Fruit fly (Drosophila melanogaster) whole organism, embryonic: Measurements from ENCODE around the gene sau.

Experiments used
- CG10654 ChIP-seq: fragments of 200-800 bp; sonication (Bioruptor generic); optimal IDR thresholded peaks from 2 replicates; lab custom pipeline; 2016; ENCODE audit warnings: missing biosample characterization, missing genetic modification characterization
- CG11398 ChIP-seq: fragments of 200-800 bp; sonication (Bioruptor generic); optimal IDR thresholded peaks from 2 replicates; lab custom pipeline; 2016; ENCODE audit warnings: missing biosample characterization, missing genetic modification characterization
- CG11504 ChIP-seq: fragments of 200-800 bp; sonication (Bioruptor generic); optimal IDR thresholded peaks from 3 replicates; lab custom pipeline; 2019; ENCODE audit warnings: missing biosample characterization, mild to moderate bottlenecking, missing genetic modification characterization, moderate library complexity
- CG11695 ChIP-seq: fragments of 200-800 bp; sonication (Bioruptor generic); IDR thresholded peaks from 3 replicates; pipeline ENCODE4 v1.3.6; 2022; ENCODE audit warnings: missing biosample characterization, missing genetic modification characterization
- CG12104 ChIP-seq: fragments of 200-800 bp; sonication (Bioruptor generic); optimal IDR thresholded peaks from 3 replicates; lab custom pipeline; 2016; ENCODE audit warnings: missing biosample characterization, missing genetic modification characterization
- CG15011 ChIP-seq: fragments of 200-800 bp; sonication (Bioruptor generic); optimal IDR thresholded peaks from 3 replicates; lab custom pipeline; 2018; ENCODE audit warnings: missing biosample characterization, mild to moderate bottlenecking, missing genetic modification characterization
- CG15073 ChIP-seq: fragments of 200-800 bp; sonication (Bioruptor generic); optimal IDR thresholded peaks from 2 replicates; lab custom pipeline; 2016; ENCODE audit warnings: missing biosample characterization, missing genetic modification characterization
- CG15696 ChIP-seq: fragments of 200-800 bp; sonication (Bioruptor generic); optimal IDR thresholded peaks from 2 replicates; lab custom pipeline; 2019; ENCODE audit warnings: missing biosample characterization, mild to moderate bottlenecking, missing genetic modification characterization, moderate library complexity
- CG17186 ChIP-seq: fragments of 200-800 bp; sonication (Bioruptor generic); optimal IDR thresholded peaks from 3 replicates; lab custom pipeline; 2017; ENCODE audit warnings: missing biosample characterization, missing genetic modification reagents, missing genetic modification characterization
- CG17912 ChIP-seq: fragments of 200-800 bp; sonication (Bioruptor generic); optimal IDR thresholded peaks from 2 replicates; lab custom pipeline; 2018; ENCODE audit warnings: missing biosample characterization, mild to moderate bottlenecking, missing genetic modification characterization
- CG18011 ChIP-seq: fragments of 200-800 bp; sonication (Bioruptor generic); optimal IDR thresholded peaks from 2 replicates; lab custom pipeline; 2017; ENCODE audit warnings: missing biosample characterization, missing genetic modification characterization, mild to moderate bottlenecking, moderate library complexity, missing genotype
- CG18764 ChIP-seq: fragments of 200-800 bp; sonication (Bioruptor generic); optimal IDR thresholded peaks from 3 replicates; lab custom pipeline; 2016; ENCODE audit warnings: missing biosample characterization, missing genetic modification characterization
- CG2199 ChIP-seq: fragments of 200-800 bp; sonication (Bioruptor generic); IDR thresholded peaks from 3 replicates; pipeline ENCODE4 v1.3.6; 2022; ENCODE audit warnings: missing biosample characterization, missing genetic modification characterization
- CG31365 ChIP-seq: fragments of 200-800 bp; sonication (Bioruptor generic); optimal IDR thresholded peaks from 2 replicates; lab custom pipeline; 2018; ENCODE audit warnings: missing biosample characterization, mild to moderate bottlenecking, missing genetic modification characterization
- CG32532 ChIP-seq: fragments of 200-800 bp; sonication (Bioruptor generic); IDR thresholded peaks from 2 replicates; pipeline ENCODE4 v1.3.6; 2022; ENCODE audit warnings: missing biosample characterization, missing genetic modification characterization
- CG32772 ChIP-seq: fragments of 200-800 bp; sonication (Bioruptor generic); IDR thresholded peaks from 2 replicates; pipeline ENCODE4 v1.3.6; 2022; ENCODE audit warnings: missing biosample characterization, missing genetic modification characterization
- CG3407 ChIP-seq: fragments of 200-800 bp; sonication (Bioruptor generic); optimal IDR thresholded peaks from 2 replicates; lab custom pipeline; 2018; ENCODE audit warnings: missing biosample characterization, mild to moderate bottlenecking, missing genetic modification characterization
- CG3838 ChIP-seq: fragments of 200-800 bp; sonication (Bioruptor generic); optimal IDR thresholded peaks from 3 replicates; lab custom pipeline; 2016; ENCODE audit warnings: missing biosample characterization, missing genetic modification characterization
- CG6683 ChIP-seq: fragments of 200-800 bp; sonication (Bioruptor generic); optimal IDR thresholded peaks from 2 replicates; lab custom pipeline; 2017; ENCODE audit warnings: missing biosample characterization, mild to moderate bottlenecking, missing genetic modification characterization, missing genetic modification reagents
- CG6791 ChIP-seq: fragments of 200-800 bp; sonication (Bioruptor generic); IDR thresholded peaks from 3 replicates; pipeline ENCODE4 v1.3.6; 2022; ENCODE audit warnings: missing biosample characterization, missing genetic modification characterization; ENCODE audit not compliant: partially characterized antibody
- CG6813 ChIP-seq: fragments of 200-800 bp; sonication (Bioruptor generic); optimal IDR thresholded peaks from 2 replicates; lab custom pipeline; 2017; ENCODE audit warnings: missing biosample characterization, missing genetic modification characterization, mild to moderate bottlenecking, moderate library complexity, missing genetic modification reagents
- CG7745 ChIP-seq: fragments of 200-800 bp; sonication (Bioruptor generic); optimal IDR thresholded peaks from 2 replicates; lab custom pipeline; 2018; ENCODE audit warnings: missing biosample characterization, mild to moderate bottlenecking, missing genetic modification characterization, moderate library complexity
- CG7839 ChIP-seq: fragments of 200-800 bp; sonication (Bioruptor generic); optimal IDR thresholded peaks from 3 replicates; lab custom pipeline; 2018; ENCODE audit warnings: missing biosample characterization, mild to moderate bottlenecking, missing genetic modification characterization, moderate library complexity
- Doc3 ChIP-seq: fragments of 200-800 bp; sonication (Bioruptor generic); IDR thresholded peaks from 3 replicates; pipeline ENCODE4 v1.3.6; 2022; ENCODE audit warnings: missing biosample characterization, missing genetic modification characterization; ENCODE audit not compliant: partially characterized antibody
- HLHmδ ChIP-seq: fragments of 200-800 bp; sonication (Bioruptor generic); optimal IDR thresholded peaks from 2 replicates; lab custom pipeline; 2018; ENCODE audit warnings: missing biosample characterization, mild to moderate bottlenecking, missing genetic modification characterization, moderate library complexity
- Hmx ChIP-seq: fragments of 200-800 bp; sonication (Bioruptor generic); optimal IDR thresholded peaks from 2 replicates; lab custom pipeline; 2016; ENCODE audit warnings: missing biosample characterization, missing genetic modification characterization
- Hsf ChIP-seq: fragments of 200-800 bp; sonication (Bioruptor generic); optimal IDR thresholded peaks from 3 replicates; lab custom pipeline; 2016; ENCODE audit warnings: missing biosample characterization, missing genetic modification characterization
- MBD-R2 ChIP-seq: fragments of 200-800 bp; sonication (Bioruptor generic); IDR thresholded peaks from 2 replicates; pipeline ENCODE4 v1.3.6; 2022; ENCODE audit warnings: missing biosample characterization, missing genetic modification characterization
- MESR4 ChIP-seq: fragments of 200-800 bp; sonication (Bioruptor generic); optimal IDR thresholded peaks from 2 replicates; lab custom pipeline; 2018; ENCODE audit warnings: missing biosample characterization, mild to moderate bottlenecking, missing genetic modification characterization, moderate library complexity
- NFAT ChIP-seq: fragments of 200-800 bp; sonication (Bioruptor generic); IDR thresholded peaks from 2 replicates; pipeline ENCODE4 v1.3.6; 2022; ENCODE audit warnings: missing biosample characterization, missing genetic modification characterization
- Nf-YA ChIP-seq: fragments of 200-800 bp; sonication (Bioruptor generic); IDR thresholded peaks from 2 replicates; pipeline ENCODE4 v1.3.6; 2022; ENCODE audit warnings: missing biosample characterization, missing genetic modification characterization
- Ptx1 ChIP-seq: fragments of 200-800 bp; sonication (Bioruptor generic); IDR thresholded peaks from 2 replicates; pipeline ENCODE4 v1.3.6; 2022; ENCODE audit warnings: missing biosample characterization, missing genetic modification characterization
- Sry-β ChIP-seq: fragments of 200-800 bp; sonication (Bioruptor generic); optimal IDR thresholded peaks from 2 replicates; lab custom pipeline; 2018; ENCODE audit warnings: missing biosample characterization, mild to moderate bottlenecking, missing genetic modification characterization, moderate library complexity
- ab ChIP-seq: fragments of 200-800 bp; sonication (Bioruptor generic); optimal IDR thresholded peaks from 2 replicates; lab custom pipeline; 2016; ENCODE audit warnings: missing biosample characterization, missing genetic modification characterization
- caup ChIP-seq: fragments of 200-800 bp; sonication (Bioruptor generic); optimal IDR thresholded peaks from 3 replicates; lab custom pipeline; 2017; ENCODE audit warnings: missing biosample characterization, mild to moderate bottlenecking, missing genetic modification characterization, moderate library complexity; ENCODE audit not compliant: severe bottlenecking
- da ChIP-seq: fragments of 200-800 bp; sonication (Bioruptor generic); optimal IDR thresholded peaks from 2 replicates; lab custom pipeline; 2016; ENCODE audit warnings: missing biosample characterization, missing genetic modification characterization
- dimm ChIP-seq: fragments of 200-800 bp; sonication (Bioruptor generic); IDR thresholded peaks from 2 replicates; pipeline ENCODE4 v1.3.6; 2022; ENCODE audit warnings: missing biosample characterization, missing genetic modification characterization
- en ChIP-seq: fragments of 200-800 bp; sonication (Bioruptor generic); optimal IDR thresholded peaks from 2 replicates; lab custom pipeline; 2016; ENCODE audit warnings: missing biosample characterization, missing genetic modification characterization
- eve ChIP-seq, 2 experiments: fragments of >200 bp; optimal IDR thresholded peaks; 2 replicates each; lab custom pipeline; 2017; ENCODE audit warnings: missing biosample characterization in 2 of 2, missing genetic modification characterization in 2 of 2
- ewg ChIP-seq: fragments of 200-800 bp; sonication (Bioruptor generic); optimal IDR thresholded peaks from 3 replicates; lab custom pipeline; 2017; ENCODE audit warnings: mild to moderate bottlenecking, missing biosample characterization, missing genetic modification reagents, missing genetic modification characterization
- eyg ChIP-seq: fragments of 200-800 bp; sonication (Bioruptor generic); optimal IDR thresholded peaks from 3 replicates; lab custom pipeline; 2016; ENCODE audit warnings: missing biosample characterization, missing genetic modification characterization
- fru ChIP-seq: fragments of >200 bp; optimal IDR thresholded peaks from 2 replicates; lab custom pipeline; 2017
- grau ChIP-seq: fragments of 200-800 bp; optimal IDR thresholded peaks from 3 replicates; lab custom pipeline; 2019; ENCODE audit warnings: missing biosample characterization, mild to moderate bottlenecking, missing genetic modification characterization, moderate library complexity
- ind ChIP-seq: fragments of 200-800 bp; sonication (Bioruptor generic); optimal IDR thresholded peaks from 3 replicates; lab custom pipeline; 2016; ENCODE audit warnings: missing biosample characterization, missing genetic modification characterization
- kah ChIP-seq: fragments of 200-800 bp; sonication (Bioruptor generic); optimal IDR thresholded peaks from 2 replicates; lab custom pipeline; 2018; ENCODE audit warnings: missing biosample characterization, mild to moderate bottlenecking, missing genetic modification characterization
- onecut ChIP-seq: fragments of 200-800 bp; sonication (Bioruptor generic); IDR thresholded peaks from 2 replicates; pipeline ENCODE4 v1.3.6; 2022; ENCODE audit warnings: missing biosample characterization, missing genetic modification characterization
- ranshi ChIP-seq: fragments of 200-800 bp; sonication (Bioruptor generic); IDR thresholded peaks from 2 replicates; pipeline ENCODE4 v1.3.6; 2022; ENCODE audit warnings: missing biosample characterization, missing genetic modification characterization
- sqz ChIP-seq: fragments of 200-800 bp; sonication (Bioruptor generic); optimal IDR thresholded peaks from 3 replicates; lab custom pipeline; 2018; ENCODE audit warnings: missing biosample characterization, mild to moderate bottlenecking, missing genetic modification characterization
- sr ChIP-seq: fragments of 200-800 bp; sonication (Bioruptor generic); IDR thresholded peaks from 3 replicates; pipeline ENCODE4 v1.3.6; 2022; ENCODE audit warnings: missing biosample characterization, missing genetic modification characterization
- trem ChIP-seq: fragments of 200-800 bp; optimal IDR thresholded peaks from 3 replicates; lab custom pipeline; 2019; ENCODE audit warnings: missing biosample characterization, mild to moderate bottlenecking, missing genetic modification characterization, moderate library complexity
- wor ChIP-seq: fragments of 200-800 bp; sonication (Bioruptor generic); IDR thresholded peaks from 2 replicates; pipeline ENCODE4 v1.3.6; 2022; ENCODE audit warnings: missing biosample characterization, missing genetic modification characterization
- yki ChIP-seq: fragments of >200 bp; optimal IDR thresholded peaks from 3 replicates; lab custom pipeline; 2018
- zfh2 ChIP-seq: fragments of 200-800 bp; sonication (Bioruptor generic); optimal IDR thresholded peaks from 2 replicates; lab custom pipeline; 2016; ENCODE audit warnings: missing biosample characterization, missing genetic modification characterization

The sau gene

dm6 chr2L:2192123-2192601, 34.0 kb upstream of the sau start, which contains the start of gene CG10874 (continued):
- no peak for TF ChIP-seq dimm (GFP tag; lab: Robert Waterston, UW)
- TF ChIP-seq CG15073 (GFP tag; lab: Kevin White, UChicago), result no peak
- TF ChIP-seq CG11398 (GFP tag; lab: Kevin White, UChicago), result no peak
- TF ChIP-seq HLHmδ (GFP tag; lab: Kevin White, UChicago), result no peak
- TF ChIP-seq en (GFP tag; lab: Kevin White, UChicago), result no peak
- TF ChIP-seq MBD-R2 (GFP tag; lab: Robert Waterston, UW), result no peak
- TF ChIP-seq CG3838 (GFP tag; lab: Kevin White, UChicago), result no peak
- TF ChIP-seq Sry-β, result no peak
- no peak for TF ChIP-seq Hmx (GFP tag; lab: Kevin White, UChicago)
- no peak for TF ChIP-seq NFAT (GFP tag; lab: Robert Waterston, UW)
- no peak for TF ChIP-seq caup (GFP tag; lab: Kevin White, UChicago)
- TF ChIP-seq sr (GFP tag; lab: Robert Waterston, UW), result no peak
- no peak for TF ChIP-seq CG10654 (GFP tag; lab: Kevin White, UChicago)
- no peak for TF ChIP-seq ewg (GFP tag; lab: Kevin White, UChicago)
- TF ChIP-seq yki (lab: Kevin White, UChicago), result no peak
- no peak for TF ChIP-seq eyg (GFP tag; lab: Kevin White, UChicago)
- TF ChIP-seq CG12104 (GFP tag; lab: Kevin White, UChicago), result no peak
- no peak for TF ChIP-seq CG6791 (GFP tag; lab: Robert Waterston, UW)
- peak; percentile 10 for TF ChIP-seq CG11504 (tag; lab: Kevin White, UChicago)
- no peak for TF ChIP-seq CG7745
- no peak for TF ChIP-seq Ptx1
- TF ChIP-seq zfh2 (GFP tag; lab: Kevin White, UChicago), result no peak
- TF ChIP-seq wor, result no peak
- no peak for TF ChIP-seq da
- peak; percentile 60 for TF ChIP-seq trem (tag; lab: Kevin White, UChicago)
- TF ChIP-seq CG32532 (GFP tag; lab: Robert Waterston, UW), result no peak
- no peak for TF ChIP-seq CG11695
- TF ChIP-seq CG6813, result no peak
- no peak for TF ChIP-seq CG2199 (GFP tag; lab: Robert Waterston, UW)
- TF ChIP-seq eve (GFP tag; optimal IDR thresholded peaks at IDR 0.05; lab: Kevin White, UChicago), result no peak
- no peak for TF ChIP-seq CG15011
- no peak for TF ChIP-seq CG15696 (tag; lab: Kevin White, UChicago)
- no peak for TF ChIP-seq fru (lab: Kevin White, UChicago)
- TF ChIP-seq CG18764 (GFP tag; lab: Kevin White, UChicago), result peak; percentile 98
- TF ChIP-seq CG17912, result no peak
- peak; percentile 87 for TF ChIP-seq MESR4 (GFP tag; lab: Kevin White, UChicago)
- no peak for TF ChIP-seq ind (GFP tag; lab: Kevin White, UChicago)
- no peak for TF ChIP-seq Hsf (GFP tag; lab: Kevin White, UChicago)
- TF ChIP-seq onecut (GFP tag; lab: Robert Waterston, UW), result no peak
- TF ChIP-seq CG17186 (GFP tag; lab: Kevin White, UChicago), result peak; percentile 17
- TF ChIP-seq CG32772 (GFP tag; lab: Robert Waterston, UW), result no peak
- no peak for TF ChIP-seq CG18011 (GFP tag; lab: Kevin White, UChicago)
- no peak for TF ChIP-seq CG31365
- TF ChIP-seq ranshi (GFP tag; lab: Robert Waterston, UW), result no peak
- no peak for TF ChIP-seq CG6683 (GFP tag; lab: Kevin White, UChicago)
- no peak for TF ChIP-seq CG7839 (tag; lab: Kevin White, UChicago)
- TF ChIP-seq CG3407 (GFP tag; lab: Kevin White, UChicago), result no peak
- peak; percentile 10 for TF ChIP-seq grau (tag; lab: Kevin White, UChicago)
- no peak for TF ChIP-seq kah (GFP tag; lab: Kevin White, UChicago)
- TF ChIP-seq Nf-YA (GFP tag; lab: Robert Waterston, UW), result no peak
- TF ChIP-seq Doc3 (GFP tag; lab: Robert Waterston, UW), result no peak
- no peak for TF ChIP-seq ab (GFP tag; lab: Kevin White, UChicago)
- TF ChIP-seq sqz (GFP tag; lab: Kevin White, UChicago), result no peak
